Worm (Caenorhabditis elegans) whole organism, L4 larva: ENCODE data around the gene sfxn-1.2.

Experiments used
- ceh-82 ChIP-seq: sonication (generic microtip); optimal IDR thresholded peaks from 2 replicates; lab custom pipeline; 2017; ENCODE audit warnings: missing biosample characterization, missing genetic modification characterization
- ces-1 ChIP-seq: fragments of 150-350 bp; sonication (generic microtip); optimal IDR thresholded peaks from 4 replicates; lab custom pipeline; 2014; ENCODE audit warnings: missing biosample characterization, missing genetic modification reagents, missing genetic modification characterization
- hmg-1.1 ChIP-seq: fragments of 200-800 bp; sonication (Bioruptor generic); IDR thresholded peaks from 2 replicates; pipeline ENCODE4 v1.3.6; 2022; ENCODE audit warnings: missing genetic modification reagents, missing genetic modification characterization, missing compliant biosample characterization
- lsy-2 ChIP-seq, 2 experiments: fragments of 150-350 bp in 1 of 2; sonication (generic microtip) in 1 of 2; optimal IDR thresholded peaks; 2 replicates each; lab custom pipeline; 2014 to 2017; ENCODE audit warnings: missing biosample characterization in 2 of 2, missing genetic modification characterization in 2 of 2
- nhr-237 ChIP-seq: sonication (generic microtip); optimal IDR thresholded peaks from 2 replicates; lab custom pipeline; 2017; ENCODE audit warnings: missing biosample characterization, missing genetic modification characterization
- pha-4 ChIP-seq, 2 experiments: fragments of 150-350 bp in 1 of 2; fragments of 200-800 bp in 1 of 2; sonication (Bioruptor generic) in 1 of 2; IDR thresholded peaks in 1 of 2; optimal IDR thresholded peaks in 1 of 2; 2 replicates each; pipeline versions ENCODE4 v1.3.6 to Lab custom; 2014 to 2022; ENCODE audit warnings: missing genetic modification characterization in 2 of 2, missing genetic modification reagents in 2 of 2, missing biosample characterization in 1 of 2, missing compliant biosample characterization in 1 of 2
- spr-3 ChIP-seq: fragments of 200-800 bp; sonication (Bioruptor generic); optimal IDR thresholded peaks from 2 replicates; lab custom pipeline; 2018; ENCODE audit warnings: mild to moderate bottlenecking, missing genetic modification characterization, missing compliant biosample characterization
- ztf-7 ChIP-seq: fragments of 150-350 bp; optimal IDR thresholded peaks from 2 replicates; lab custom pipeline; 2014; ENCODE audit warnings: missing biosample characterization, missing genetic modification characterization

- TF ChIP-seq ceh-82 (no peak), hmg-1.1 (GFP tag; lab: Robert Waterston, UW) (peak; percentile 73), spr-3 (GFP tag; lab: Kevin White, UChicago) (no peak), pha-4 (GFP tag; IDR thresholded peaks at IDR 0.05; lab: Robert Waterston, UW) (no peak), pha-4 (tag; optimal IDR thresholded peaks at IDR 0.05; lab: Kevin White, UChicago) (no peak), ces-1 (GFP tag; lab: Kevin White, UChicago) (no peak), ztf-7 (tag; lab: Kevin White, UChicago) (no peak), lsy-2 (tag; optimal IDR thresholded peaks at IDR 0.05; lab: Kevin White, UChicago) (peak in 1 of 2 experiments; percentile 50), nhr-237 (tag; lab: Kevin White, UChicago) (no peak)
These were observed 979 bp upstream of the sfxn-1.2 start, which contains the start of gene lir-3 for ce11 chrII:11184757-11185341.
